Fruit fly (Drosophila melanogaster): ENCODE data around the gene MED30.

Gene MED30

dm6 chr3L:684749-685440 is 31.0 kb upstream of the MED30 start (continued):
- TF ChIP-seq CG16779 (tag; optimal IDR thresholded peaks at IDR 0.05): peak; percentile 16
- no peak for TF ChIP-seq CG34406 (GFP tag; optimal IDR thresholded peaks at IDR 0.05)
- no peak for TF ChIP-seq CG1621 (tag; optimal IDR thresholded peaks at IDR 0.05)
- TF ChIP-seq Eip75B (GFP tag; optimal IDR thresholded peaks at IDR 0.05): no peak
- TF ChIP-seq CG3032 (tag; optimal IDR thresholded peaks at IDR 0.05): peak; percentile 4
- TF ChIP-seq CG7368 (GFP tag; optimal IDR thresholded peaks at IDR 0.05): no peak
- TF ChIP-seq dac (GFP tag; optimal IDR thresholded peaks at IDR 0.05): no peak
- no peak for TF ChIP-seq Sox14 (GFP tag; optimal IDR thresholded peaks at IDR 0.05)

- TF ChIP-seq esn (GFP tag; optimal IDR thresholded peaks at IDR 0.05) (no peak), Eip78C (GFP tag) (peak; percentile 65), CG8119 (GFP tag; IDR thresholded peaks at IDR 0.05) (no peak), CG10669 (GFP tag; optimal IDR thresholded peaks at IDR 0.05) (no peak), Gug (GFP tag; IDR thresholded peaks at IDR 0.05) (no peak), CG11294 (GFP tag; IDR thresholded peaks at IDR 0.05) (no peak), CG6854 (GFP tag; optimal IDR thresholded peaks at IDR 0.05) (no peak), topi (GFP tag; optimal IDR thresholded peaks at IDR 0.05) (no peak), Met (GFP tag; optimal IDR thresholded peaks at IDR 0.05) (no peak), ss (GFP tag; optimal IDR thresholded peaks at IDR 0.05) (peak; percentile 63 to 85), achi (GFP tag; optimal IDR thresholded peaks at IDR 0.05) (no peak), acj6 (GFP tag; optimal IDR thresholded peaks at IDR 0.05) (no peak), Smox (GFP tag; optimal IDR thresholded peaks at IDR 0.05) (no peak), CG8632 (GFP tag; optimal IDR thresholded peaks at IDR 0.05) (no peak), Lpt (GFP tag; optimal IDR thresholded peaks at IDR 0.05) (peak; percentile 17), cyc (GFP tag; optimal IDR thresholded peaks at IDR 0.05) (no peak), Ets96B (tag; optimal IDR thresholded peaks at IDR 0.05) (no peak), Hr38 (GFP tag; optimal IDR thresholded peaks at IDR 0.05) (no peak), CG32006 (GFP tag; optimal IDR thresholded peaks at IDR 0.05) (no peak), Sox15 (GFP tag; optimal IDR thresholded peaks at IDR 0.05) (no peak), CG6276 (GFP tag; optimal IDR thresholded peaks at IDR 0.05) (peak; percentile 52), CG11762 (GFP tag; optimal IDR thresholded peaks at IDR 0.05; ENCODE audit: insufficient read depth) (no peak), net (GFP tag; optimal IDR thresholded peaks at IDR 0.05) (no peak), svp (GFP tag) (peak; percentile 86), CG8319 (GFP tag; optimal IDR thresholded peaks at IDR 0.05) (peak; percentile 58), CG3032 (tag; optimal IDR thresholded peaks at IDR 0.05) (no peak), CG31627 (GFP tag; optimal IDR thresholded peaks at IDR 0.05) (no peak), CG15336 (GFP tag; IDR thresholded peaks at IDR 0.05) (peak; percentile 17; the same call in 1 of the 2 replicates), CG1621 (tag; optimal IDR thresholded peaks at IDR 0.05) (no peak), lz (GFP tag; optimal IDR thresholded peaks at IDR 0.05) (no peak), eg (GFP tag; IDR thresholded peaks at IDR 0.05) (0 out of 3 replicates have a peak, but pooled peaks have one; percentile 6), Hr39 (GFP tag; optimal IDR thresholded peaks at IDR 0.05) (no peak), CG16779 (tag; optimal IDR thresholded peaks at IDR 0.05) (no peak), OdsH (GFP tag; optimal IDR thresholded peaks at IDR 0.05) (no peak), CG10631 (GFP tag; optimal IDR thresholded peaks at IDR 0.05) (no peak), Eip93F (GFP tag; optimal IDR thresholded peaks at IDR 0.05) (no peak), fkh (GFP tag; optimal IDR thresholded peaks at IDR 0.05) (no peak), vri (GFP tag; optimal IDR thresholded peaks at IDR 0.05) (no peak), Ets21C (GFP tag; optimal IDR thresholded peaks at IDR 0.05) (no peak), salr (GFP tag; optimal IDR thresholded peaks at IDR 0.05) (no peak), dsx (GFP tag; optimal IDR thresholded peaks at IDR 0.05; ENCODE audit: poor library complexity, severe bottlenecking) (peak; percentile 13), CG6163 (GFP tag; IDR thresholded peaks at IDR 0.05) (peak; percentile 29; the same call in 1 of the 3 replicates)
Measured at dm6 chr3L:682420-682882, 28.6 kb upstream of the MED30 start, which contains the start of gene CG3386. CG3386 (minus strand) TSS chr3L:682470.

Data from whole organism, prepupa.